Fruit fly (Drosophila melanogaster): ENCODE data around the gene CG13458.

DNA sequence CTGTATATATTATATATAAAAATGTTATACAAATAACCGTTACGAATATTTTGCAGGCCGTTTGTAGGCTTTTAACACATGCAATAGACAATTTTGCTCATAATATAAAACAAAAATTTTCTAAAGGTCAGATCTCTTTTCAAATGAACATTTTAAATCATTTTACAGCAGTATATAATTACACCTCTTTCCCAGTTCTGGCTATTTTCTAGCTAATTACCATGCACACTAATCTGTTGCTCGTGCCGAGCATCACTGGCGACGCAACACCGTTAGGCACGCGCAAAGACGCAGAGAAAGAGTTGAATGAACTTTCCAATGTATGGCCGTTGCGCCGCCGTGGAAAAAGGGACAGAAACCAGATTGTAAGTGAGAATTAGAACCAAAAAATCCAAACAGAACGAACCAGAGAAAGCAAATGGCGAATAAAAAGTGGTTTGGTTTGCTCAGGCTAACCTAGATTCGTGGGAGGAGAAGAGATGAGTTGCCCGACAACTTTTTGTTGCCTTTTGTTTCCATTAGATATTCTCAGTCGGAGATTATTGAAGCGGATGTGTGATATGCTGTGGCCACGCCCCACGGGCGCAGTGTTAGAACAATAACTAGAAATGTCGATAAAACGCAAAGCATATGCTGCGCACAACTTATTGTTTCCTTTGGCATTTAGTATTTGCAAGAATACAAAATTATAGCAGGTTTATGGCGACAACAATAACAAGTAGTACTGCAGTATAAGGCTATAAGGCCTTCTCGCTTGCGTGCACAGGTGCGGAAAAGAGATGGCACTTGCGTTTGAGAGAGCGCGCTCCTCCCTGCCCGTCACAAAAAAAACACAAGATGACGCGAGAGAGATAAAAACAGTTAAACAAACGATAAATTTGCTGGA, 28.0 kb downstream of the CG13458 start:
- TF ChIP-seq inv (GFP tag; IDR thresholded peaks at IDR 0.05; ENCODE audit: partially characterized antibody) (no peak), PHDP (tag; optimal IDR thresholded peaks at IDR 0.05) (no peak), CG31441 (GFP tag; IDR thresholded peaks at IDR 0.05) (0 out of 2 replicates have a peak, but pooled peaks have one; percentile 22), Opbp (GFP tag; IDR thresholded peaks at IDR 0.05; ENCODE audit: partially characterized antibody) (no peak), Hr78 (GFP tag; optimal IDR thresholded peaks at IDR 0.05) (no peak), Mes4 (GFP tag; optimal IDR thresholded peaks at IDR 0.05) (no peak), unc-4 (GFP tag; IDR thresholded peaks at IDR 0.05; ENCODE audit: partially characterized antibody) (no peak), CG8281 (tag; optimal IDR thresholded peaks at IDR 0.05) (no peak), CG13894 (tag; optimal IDR thresholded peaks at IDR 0.05) (no peak), bowl (GFP tag; IDR thresholded peaks at IDR 0.05) (no peak), sr (GFP tag; IDR thresholded peaks at IDR 0.05) (no peak), eve (GFP tag; optimal IDR thresholded peaks at IDR 0.05) (no peak), CG43689 (GFP tag; IDR thresholded peaks at IDR 0.05) (no peak), CHES-1-like (GFP tag; optimal IDR thresholded peaks at IDR 0.05) (peak; percentile 27)

Data from whole organism, embryonic.